Fruit fly (Drosophila melanogaster) whole organism, embryonic: Measurements from ENCODE around the gene CG13086.
A peak's percentile ranks its signal among the peaks of the same experiment; 100 is the strongest.

Source experiments
- Abd-B ChIP-seq: fragments of 200-800 bp; sonication (Bioruptor generic); optimal IDR thresholded peaks from 2 replicates; lab custom pipeline; 2018; ENCODE audit warnings: missing biosample characterization, mild to moderate bottlenecking, missing genetic modification characterization, moderate library complexity
- B-H2 ChIP-seq: fragments of 200-800 bp; sonication (Bioruptor generic); optimal IDR thresholded peaks from 2 replicates; lab custom pipeline; 2018; ENCODE audit warnings: missing biosample characterization, mild to moderate bottlenecking, missing genetic modification characterization
- CG10565 ChIP-seq: fragments of 200-800 bp; sonication (Bioruptor generic); optimal IDR thresholded peaks from 3 replicates; lab custom pipeline; 2016; ENCODE audit warnings: missing biosample characterization, mild to moderate bottlenecking, missing genetic modification characterization
- CG11504 ChIP-seq: fragments of 200-800 bp; sonication (Bioruptor generic); optimal IDR thresholded peaks from 3 replicates; lab custom pipeline; 2019; ENCODE audit warnings: missing biosample characterization, mild to moderate bottlenecking, missing genetic modification characterization, moderate library complexity
- CG14014 ChIP-seq: fragments of 200-800 bp; sonication (Bioruptor generic); IDR thresholded peaks from 2 replicates; pipeline ENCODE4 v1.3.6; 2022; ENCODE audit warnings: missing biosample characterization, missing genetic modification characterization
- CG14710 ChIP-seq: fragments of 200-800 bp; sonication (Bioruptor generic); optimal IDR thresholded peaks from 3 replicates; lab custom pipeline; 2019; ENCODE audit warnings: missing biosample characterization, mild to moderate bottlenecking, missing genetic modification characterization, moderate library complexity
- CG15601 ChIP-seq: fragments of 200-800 bp; sonication (Bioruptor generic); optimal IDR thresholded peaks from 3 replicates; lab custom pipeline; 2019; ENCODE audit warnings: missing biosample characterization, mild to moderate bottlenecking, missing genetic modification characterization, moderate library complexity
- CG15696 ChIP-seq: fragments of 200-800 bp; sonication (Bioruptor generic); optimal IDR thresholded peaks from 2 replicates; lab custom pipeline; 2019; ENCODE audit warnings: missing biosample characterization, mild to moderate bottlenecking, missing genetic modification characterization, moderate library complexity
- CG16813 ChIP-seq: fragments of 200-800 bp; sonication (Bioruptor generic); IDR thresholded peaks from 3 replicates; pipeline ENCODE4 v1.3.6; 2022; ENCODE audit warnings: missing biosample characterization, missing genetic modification characterization; ENCODE audit not compliant: partially characterized antibody
- CG16815 ChIP-seq: fragments of 200-800 bp; sonication (Bioruptor generic); optimal IDR thresholded peaks from 3 replicates; lab custom pipeline; 2017; ENCODE audit warnings: missing biosample characterization, mild to moderate bottlenecking, missing genetic modification characterization
- CG16863 ChIP-seq: fragments of 200-800 bp; sonication (Bioruptor generic); optimal IDR thresholded peaks from 3 replicates; lab custom pipeline; 2016; ENCODE audit warnings: missing biosample characterization, missing genetic modification characterization
- CG17359 ChIP-seq: fragments of 200-800 bp; sonication (Bioruptor generic); optimal IDR thresholded peaks from 3 replicates; lab custom pipeline; 2018; ENCODE audit warnings: missing biosample characterization, mild to moderate bottlenecking, missing genetic modification characterization, moderate library complexity
- CG17912 ChIP-seq: fragments of 200-800 bp; sonication (Bioruptor generic); optimal IDR thresholded peaks from 2 replicates; lab custom pipeline; 2018; ENCODE audit warnings: missing biosample characterization, mild to moderate bottlenecking, missing genetic modification characterization
- CG31441 ChIP-seq: fragments of 200-800 bp; sonication (Bioruptor generic); IDR thresholded peaks from 2 replicates; pipeline ENCODE4 v1.3.6; 2022; ENCODE audit warnings: missing biosample characterization, missing genetic modification characterization
- CG4424 ChIP-seq: fragments of 200-800 bp; sonication (Bioruptor generic); optimal IDR thresholded peaks from 3 replicates; lab custom pipeline; 2016; ENCODE audit warnings: missing biosample characterization, missing genetic modification characterization
- CG7556 ChIP-seq: fragments of 200-800 bp; sonication (Bioruptor generic); optimal IDR thresholded peaks from 2 replicates; lab custom pipeline; 2017; ENCODE audit warnings: missing biosample characterization, mild to moderate bottlenecking, missing genetic modification characterization
- CG7786 ChIP-seq: fragments of 200-800 bp; sonication (Bioruptor generic); optimal IDR thresholded peaks from 2 replicates; lab custom pipeline; 2016; ENCODE audit warnings: missing biosample characterization, missing genetic modification characterization
- CG9609 ChIP-seq: fragments of 200-800 bp; sonication (Bioruptor generic); optimal IDR thresholded peaks from 3 replicates; lab custom pipeline; 2016; ENCODE audit warnings: missing biosample characterization, missing genetic modification characterization
- CG9876 ChIP-seq: fragments of 200-800 bp; sonication (Bioruptor generic); optimal IDR thresholded peaks from 2 replicates; lab custom pipeline; 2016; ENCODE audit warnings: missing biosample characterization, missing genetic modification characterization
- CG9932 ChIP-seq: fragments of 200-800 bp; sonication (Bioruptor generic); IDR thresholded peaks from 2 replicates; pipeline ENCODE4 v1.3.6; 2022; ENCODE audit warnings: missing biosample characterization, missing genetic modification characterization
- HmgD ChIP-seq: fragments of 200-800 bp; sonication (Bioruptor generic); optimal IDR thresholded peaks from 3 replicates; lab custom pipeline; 2016; ENCODE audit warnings: missing biosample characterization, missing genetic modification characterization
- Hr51 ChIP-seq, 2 experiments: fragments of 200-800 bp; sonication (Bioruptor generic); optimal IDR thresholded peaks; 2 replicates in 1 of 2; 3 replicates in 1 of 2; lab custom pipeline; 2016 to 2018; ENCODE audit warnings: missing biosample characterization in 2 of 2, missing genetic modification characterization in 2 of 2, mild to moderate bottlenecking in 1 of 2, moderate library complexity in 1 of 2
- Lhr ChIP-seq: fragments of 200-800 bp; sonication (Bioruptor generic); optimal IDR thresholded peaks from 3 replicates; lab custom pipeline; 2017; ENCODE audit warnings: mild to moderate bottlenecking, missing biosample characterization, missing genetic modification reagents, missing genetic modification characterization
- MESR4 ChIP-seq: fragments of 200-800 bp; sonication (Bioruptor generic); optimal IDR thresholded peaks from 2 replicates; lab custom pipeline; 2018; ENCODE audit warnings: missing biosample characterization, mild to moderate bottlenecking, missing genetic modification characterization, moderate library complexity
- Mes4 ChIP-seq: fragments of 200-800 bp; sonication (Bioruptor generic); optimal IDR thresholded peaks from 2 replicates; lab custom pipeline; 2016; ENCODE audit warnings: missing biosample characterization, missing genetic modification characterization
- Myb ChIP-seq: fragments of 200-800 bp; sonication (Bioruptor generic); optimal IDR thresholded peaks from 2 replicates; lab custom pipeline; 2016; ENCODE audit warnings: missing biosample characterization, missing genetic modification characterization
- NC2β ChIP-seq: fragments of 200-800 bp; sonication (Bioruptor generic); optimal IDR thresholded peaks from 2 replicates; lab custom pipeline; 2016; ENCODE audit warnings: missing biosample characterization, missing genetic modification characterization
- Nf-YC ChIP-seq: fragments of 200-800 bp; optimal IDR thresholded peaks from 3 replicates; lab custom pipeline; 2019; ENCODE audit warnings: missing biosample characterization, mild to moderate bottlenecking, missing genetic modification characterization, moderate library complexity
- Ssrp ChIP-seq: fragments of 200-800 bp; sonication (Bioruptor generic); optimal IDR thresholded peaks from 2 replicates; lab custom pipeline; 2018; ENCODE audit warnings: missing biosample characterization, mild to moderate bottlenecking, missing genetic modification characterization, moderate library complexity
- Trl ChIP-seq, 3 experiments: fragments of >200 bp in 2 of 3; fragments of 200-800 bp in 1 of 3; sonication (Bioruptor generic) in 1 of 3; optimal IDR thresholded peaks; 2 replicates in 1 of 3; 3 replicates in 2 of 3; lab custom pipeline; 2016 to 2017; ENCODE audit warnings: missing biosample characterization in 1 of 3, missing genetic modification characterization in 1 of 3
- ac ChIP-seq: fragments of 200-800 bp; sonication (Bioruptor generic); optimal IDR thresholded peaks from 3 replicates; lab custom pipeline; 2017; ENCODE audit warnings: missing biosample characterization, mild to moderate bottlenecking, missing genetic modification characterization
- al ChIP-seq: fragments of 200-800 bp; sonication (Bioruptor generic); IDR thresholded peaks from 2 replicates; pipeline ENCODE4 v1.3.6; 2022; ENCODE audit warnings: missing biosample characterization, missing genetic modification characterization
- cg ChIP-seq: fragments of 200-800 bp; sonication (Bioruptor generic); optimal IDR thresholded peaks from 3 replicates; lab custom pipeline; 2019; ENCODE audit warnings: missing biosample characterization, mild to moderate bottlenecking, missing genetic modification characterization, moderate library complexity
- croc ChIP-seq: fragments of 200-800 bp; sonication (Bioruptor generic); conservative IDR thresholded peaks from 3 replicates; pipeline ENCODE4 v1.3.6; 2022; ENCODE audit warnings: missing biosample characterization, missing genetic modification characterization
- dimm ChIP-seq: fragments of 200-800 bp; sonication (Bioruptor generic); IDR thresholded peaks from 2 replicates; pipeline ENCODE4 v1.3.6; 2022; ENCODE audit warnings: missing biosample characterization, missing genetic modification characterization
- dmrt11E ChIP-seq: fragments of 200-800 bp; sonication (Bioruptor generic); optimal IDR thresholded peaks from 3 replicates; lab custom pipeline; 2018; ENCODE audit warnings: missing biosample characterization, mild to moderate bottlenecking, missing genetic modification characterization, moderate library complexity
- eve ChIP-seq, 2 experiments: fragments of >200 bp; optimal IDR thresholded peaks; 2 replicates each; lab custom pipeline; 2017; ENCODE audit warnings: missing biosample characterization in 2 of 2, missing genetic modification characterization in 2 of 2
- exex ChIP-seq: fragments of 200-800 bp; sonication (Bioruptor generic); optimal IDR thresholded peaks from 4 replicates; lab custom pipeline; 2018; ENCODE audit warnings: missing biosample characterization, mild to moderate bottlenecking, missing genetic modification characterization, moderate library complexity
- fd102C ChIP-seq: fragments of 200-800 bp; sonication (Bioruptor generic); optimal IDR thresholded peaks from 2 replicates; lab custom pipeline; 2018; ENCODE audit warnings: missing biosample characterization, mild to moderate bottlenecking, missing genetic modification characterization, moderate library complexity
- hb ChIP-seq: fragments of 200-800 bp; sonication (Bioruptor generic); IDR thresholded peaks from 3 replicates; pipeline ENCODE4 v1.3.6; 2022; ENCODE audit warnings: missing biosample characterization, missing genetic modification characterization; ENCODE audit not compliant: partially characterized antibody
- inv ChIP-seq: fragments of 200-800 bp; sonication (Bioruptor generic); IDR thresholded peaks from 2 replicates; pipeline ENCODE4 v1.3.6; 2022; ENCODE audit warnings: missing biosample characterization, missing genetic modification characterization; ENCODE audit not compliant: partially characterized antibody
- kah ChIP-seq: fragments of 200-800 bp; sonication (Bioruptor generic); optimal IDR thresholded peaks from 2 replicates; lab custom pipeline; 2018; ENCODE audit warnings: missing biosample characterization, mild to moderate bottlenecking, missing genetic modification characterization
- kni ChIP-seq: fragments of 200-800 bp; sonication (Bioruptor generic); optimal IDR thresholded peaks from 3 replicates; lab custom pipeline; 2017; ENCODE audit warnings: mild to moderate bottlenecking, missing biosample characterization, missing genetic modification reagents, missing genetic modification characterization
- knrl ChIP-seq: fragments of 200-800 bp; sonication (Bioruptor generic); IDR thresholded peaks from 3 replicates; pipeline ENCODE4 v1.3.6; 2022; ENCODE audit warnings: missing biosample characterization, missing genetic modification characterization; ENCODE audit not compliant: partially characterized antibody
- lab ChIP-seq: fragments of 200-800 bp; sonication (Bioruptor generic); optimal IDR thresholded peaks from 3 replicates; lab custom pipeline; 2017; ENCODE audit warnings: missing biosample characterization, missing genetic modification characterization, mild to moderate bottlenecking, moderate library complexity, missing genetic modification reagents
- oc ChIP-seq: fragments of 200-800 bp; sonication (Bioruptor generic); optimal IDR thresholded peaks from 2 replicates; lab custom pipeline; 2018; ENCODE audit warnings: missing biosample characterization, mild to moderate bottlenecking, missing genetic modification characterization, moderate library complexity
- pzg ChIP-seq: fragments of 200-800 bp; sonication (Bioruptor generic); optimal IDR thresholded peaks from 3 replicates; lab custom pipeline; 2018; ENCODE audit warnings: missing biosample characterization, mild to moderate bottlenecking, missing genetic modification characterization, moderate library complexity
- repo ChIP-seq: fragments of 200-800 bp; sonication (Bioruptor generic); optimal IDR thresholded peaks from 2 replicates; lab custom pipeline; 2016; ENCODE audit warnings: missing biosample characterization, missing genetic modification characterization
- sens-2 ChIP-seq: fragments of 200-800 bp; sonication (Bioruptor generic); IDR thresholded peaks from 2 replicates; pipeline ENCODE4 v1.3.6; 2022; ENCODE audit warnings: missing biosample characterization, missing genetic modification characterization
- zf30C ChIP-seq: fragments of 200-800 bp; sonication (Bioruptor generic); optimal IDR thresholded peaks from 3 replicates; lab custom pipeline; 2018; ENCODE audit warnings: missing biosample characterization, mild to moderate bottlenecking, missing genetic modification characterization

The CG13086 gene

DNA sequence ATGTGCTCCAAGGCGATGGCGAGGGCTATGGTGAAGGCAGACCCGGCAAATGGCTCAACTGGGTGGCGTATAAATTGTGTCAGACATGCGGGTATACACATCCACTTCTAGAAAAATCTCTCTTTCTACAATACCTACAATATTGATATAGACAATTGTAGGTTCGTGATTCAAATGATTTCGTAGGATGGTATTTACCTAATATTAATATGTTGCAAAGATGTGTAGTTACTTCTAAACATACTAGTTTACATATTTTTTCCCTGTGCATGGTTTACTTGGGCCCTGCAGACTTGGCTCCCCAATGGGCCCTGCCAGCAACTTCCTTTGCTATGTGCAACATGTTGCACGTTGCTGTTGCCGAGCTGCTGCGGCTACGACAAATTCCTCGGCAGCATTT is 22.2 kb upstream of the CG13086 start (continued):
- no peak for TF ChIP-seq CG7786 (GFP tag; lab: Kevin White, UChicago)
- TF ChIP-seq knrl (GFP tag; lab: Robert Waterston, UW), result no peak
- TF ChIP-seq CG31441, result peak; percentile 64
- peak; percentile 3 for TF ChIP-seq lab
- no peak for TF ChIP-seq Myb (GFP tag; lab: Kevin White, UChicago)
- TF ChIP-seq al (GFP tag; lab: Robert Waterston, UW), result no peak
- no peak for TF ChIP-seq Nf-YC (tag; lab: Kevin White, UChicago)
- TF ChIP-seq CG15696 (tag; lab: Kevin White, UChicago), result peak; percentile 15
- TF ChIP-seq CG9932, result no peak
- TF ChIP-seq CG11504 (tag; lab: Kevin White, UChicago), result peak; percentile 84
- no peak for TF ChIP-seq Mes4 (GFP tag; lab: Kevin White, UChicago)
- no peak for TF ChIP-seq CG10565
- TF ChIP-seq CG14014 (GFP tag; lab: Robert Waterston, UW), result no peak
- TF ChIP-seq CG7556 (GFP tag; lab: Kevin White, UChicago), result peak; percentile 26
- TF ChIP-seq cg (GFP tag; lab: Kevin White, UChicago), result no peak
- TF ChIP-seq eve (GFP tag; optimal IDR thresholded peaks at IDR 0.05; lab: Kevin White, UChicago), result no peak
- peak; percentile 70 for TF ChIP-seq CG4424 (GFP tag; lab: Kevin White, UChicago)
- no peak for TF ChIP-seq NC2β (GFP tag; lab: Kevin White, UChicago)
- peak; percentile 41 for TF ChIP-seq CG17359 (tag; lab: Kevin White, UChicago)
- TF ChIP-seq CG16813, result no peak
- TF ChIP-seq Abd-B (GFP tag; lab: Kevin White, UChicago), result no peak
- TF ChIP-seq kni (GFP tag; lab: Kevin White, UChicago), result no peak
- TF ChIP-seq CG16863, result peak; percentile 42
- no peak for TF ChIP-seq Hr51 (GFP tag; optimal IDR thresholded peaks at IDR 0.05; lab: Kevin White, UChicago)
- peak; percentile 55 for TF ChIP-seq CG15601
- no peak for TF ChIP-seq Trl (optimal IDR thresholded peaks at IDR 0.05; lab: Kevin White, UChicago)
- TF ChIP-seq Trl (GFP tag; optimal IDR thresholded peaks at IDR 0.05; lab: Kevin White, UChicago), result no peak
- TF ChIP-seq CG14710 (tag; lab: Kevin White, UChicago), result peak; percentile 55
- no peak for TF ChIP-seq CG17912 (GFP tag; lab: Kevin White, UChicago)
- TF ChIP-seq zf30C (GFP tag; lab: Kevin White, UChicago), result no peak
- TF ChIP-seq B-H2 (GFP tag; lab: Kevin White, UChicago), result no peak
- peak; percentile 55 for TF ChIP-seq oc (tag; lab: Kevin White, UChicago)
- no peak for TF ChIP-seq ac (GFP tag; lab: Kevin White, UChicago)
- TF ChIP-seq Lhr (GFP tag; lab: Kevin White, UChicago), result peak; percentile 37
- no peak for TF ChIP-seq sens-2
- TF ChIP-seq CG9609, result peak; percentile 14
- TF ChIP-seq inv (GFP tag; lab: Robert Waterston, UW), result no peak
- no peak for TF ChIP-seq HmgD
- no peak for TF ChIP-seq kah (GFP tag; lab: Kevin White, UChicago)
- TF ChIP-seq MESR4, result no peak
- TF ChIP-seq dmrt11E (tag; lab: Kevin White, UChicago), result peak; percentile 80
- TF ChIP-seq croc (GFP tag; lab: Robert Waterston, UW), result no peak; the same call in 2 of the 3 replicates
- TF ChIP-seq pzg (GFP tag; lab: Kevin White, UChicago), result no peak
- TF ChIP-seq CG16815, result peak; percentile 53
- peak; percentile 64 for TF ChIP-seq Ssrp (tag; lab: Kevin White, UChicago)
- no peak for TF ChIP-seq dimm (GFP tag; lab: Robert Waterston, UW)
- TF ChIP-seq hb (GFP tag; lab: Robert Waterston, UW), result no peak
- no peak for TF ChIP-seq CG9876 (GFP tag; lab: Kevin White, UChicago)
- peak; percentile 12 for TF ChIP-seq repo
- TF ChIP-seq exex (tag; lab: Kevin White, UChicago), result no peak
- no peak for TF ChIP-seq fd102C (GFP tag; lab: Kevin White, UChicago)
